Worm (Caenorhabditis elegans) whole organism, L4 larva: ENCODE results near the gene Y57E12AR.1.
A peak's percentile ranks its signal among the peaks of the same experiment; 100 is the strongest.

Experiments
- D1046.2 ChIP-seq: fragments of 200-800 bp; sonication (Bioruptor generic); IDR thresholded peaks from 2 replicates; pipeline ENCODE4 v1.3.6; 2022; ENCODE audit warnings: missing genetic modification characterization, missing compliant biosample characterization
- F37D6.2 ChIP-seq: sonication (generic microtip); optimal IDR thresholded peaks from 2 replicates; lab custom pipeline; 2016; ENCODE audit warnings: mild to moderate bottlenecking, missing genetic modification characterization, missing compliant biosample characterization
- F44E2.7 ChIP-seq: fragments of 200-800 bp; sonication (Bioruptor generic); IDR thresholded peaks from 2 replicates; pipeline ENCODE4 v2.1.2; 2022; ENCODE audit warnings: missing genetic modification characterization, missing compliant biosample characterization
- ZK546.5 ChIP-seq, 2 experiments: sonication (generic microtip); optimal IDR thresholded peaks; 2 replicates each; lab custom pipeline; 2017; ENCODE audit warnings: missing biosample characterization in 2 of 2, missing genetic modification characterization in 2 of 2
- ama-1 ChIP-seq: fragments of 150-350 bp; optimal IDR thresholded peaks from 2 replicates; lab custom pipeline; 2014; ENCODE audit warnings: inconsistent platforms, mixed read lengths
- ceh-62 ChIP-seq: sonication (generic microtip); optimal IDR thresholded peaks from 2 replicates; lab custom pipeline; 2017; ENCODE audit warnings: missing biosample characterization, missing genetic modification characterization
- ces-1 ChIP-seq: fragments of 150-350 bp; sonication (generic microtip); optimal IDR thresholded peaks from 4 replicates; lab custom pipeline; 2014; ENCODE audit warnings: missing biosample characterization, missing genetic modification reagents, missing genetic modification characterization
- ctbp-1 ChIP-seq: fragments of 200-800 bp; sonication (Bioruptor generic); IDR thresholded peaks from 2 replicates; pipeline ENCODE4 v1.3.6; 2022; ENCODE audit warnings: missing genetic modification reagents, missing genetic modification characterization, missing compliant biosample characterization
- daf-19 ChIP-seq: fragments of 200-800 bp; sonication (Bioruptor generic); conservative IDR thresholded peaks from 2 replicates; pipeline ENCODE4 v1.3.6; 2022; ENCODE audit warnings: missing genetic modification characterization, missing compliant biosample characterization
- dpl-1 ChIP-seq: fragments of 150-350 bp; optimal IDR thresholded peaks from 2 replicates; lab custom pipeline; 2014; ENCODE audit warnings: missing biosample characterization, missing genetic modification reagents, missing genetic modification characterization
- duxl-1 ChIP-seq: sonication (generic microtip); optimal IDR thresholded peaks from 2 replicates; lab custom pipeline; 2016; ENCODE audit warnings: mild to moderate bottlenecking, missing genetic modification characterization, moderate library complexity, missing compliant biosample characterization; ENCODE audit not compliant: poor library complexity
- egl-27 ChIP-seq: sonication (generic microtip); optimal IDR thresholded peaks from 3 replicates; lab custom pipeline; 2017; ENCODE audit warnings: missing biosample characterization, missing genetic modification reagents, missing genetic modification characterization
- fos-1 ChIP-seq: fragments of 150-350 bp; optimal IDR thresholded peaks from 2 replicates; lab custom pipeline; 2014; ENCODE audit warnings: missing biosample characterization, missing genetic modification characterization
- hlh-30 ChIP-seq: sonication (generic microtip); optimal IDR thresholded peaks from 2 replicates; lab custom pipeline; 2017; ENCODE audit warnings: antibody characterized with exemption, mild to moderate bottlenecking, missing genetic modification characterization, missing compliant biosample characterization; ENCODE audit not compliant: insufficient read depth
- lim-7 ChIP-seq: fragments of 200-800 bp; sonication (Bioruptor generic); IDR thresholded peaks from 2 replicates; pipeline ENCODE4 v1.3.6; 2022; ENCODE audit warnings: missing genetic modification characterization, missing compliant biosample characterization
- lin-1 ChIP-seq: fragments of 200-800 bp; sonication (Bioruptor generic); IDR thresholded peaks from 2 replicates; pipeline ENCODE4 v1.3.6; 2022; ENCODE audit warnings: missing genetic modification reagents, missing genetic modification characterization, missing compliant biosample characterization
- lin-13 ChIP-seq: fragments of 150-350 bp; optimal IDR thresholded peaks from 2 replicates; lab custom pipeline; 2014; ENCODE audit warnings: missing biosample characterization, missing genetic modification reagents, missing genetic modification characterization
- lin-15B ChIP-seq: fragments of 150-350 bp; sonication (generic microtip); optimal IDR thresholded peaks from 3 replicates; lab custom pipeline; 2014; ENCODE audit warnings: missing biosample characterization, missing genetic modification characterization
- lin-29 ChIP-seq: fragments of 200-800 bp; sonication (Bioruptor generic); IDR thresholded peaks from 2 replicates; pipeline ENCODE4 v1.3.6; 2022; ENCODE audit warnings: missing genetic modification reagents, missing genetic modification characterization, missing compliant biosample characterization
- lin-38 ChIP-seq: fragments of 200-800 bp; sonication (Bioruptor generic); IDR thresholded peaks from 2 replicates; pipeline ENCODE4 v1.3.6; 2022; ENCODE audit warnings: missing genetic modification reagents, missing genetic modification characterization, missing compliant biosample characterization
- lsy-2 ChIP-seq, 2 experiments: fragments of 150-350 bp in 1 of 2; sonication (generic microtip) in 1 of 2; optimal IDR thresholded peaks; 2 replicates each; lab custom pipeline; 2014 to 2017; ENCODE audit warnings: missing biosample characterization in 2 of 2, missing genetic modification characterization in 2 of 2
- mep-1 ChIP-seq: fragments of 150-350 bp; sonication (generic microtip); optimal IDR thresholded peaks from 3 replicates; lab custom pipeline; 2014; ENCODE audit warnings: missing biosample characterization, missing genetic modification characterization
- mes-2 ChIP-seq: sonication (generic microtip); optimal IDR thresholded peaks from 2 replicates; lab custom pipeline; 2016; ENCODE audit warnings: missing genotype, mild to moderate bottlenecking, missing genetic modification characterization, missing compliant biosample characterization; ENCODE audit not compliant: poor library complexity, severe bottlenecking
- mxl-2 ChIP-seq: fragments of 200-800 bp; sonication (Bioruptor generic); conservative IDR thresholded peaks from 2 replicates; pipeline ENCODE4 v1.3.6; 2022; ENCODE audit warnings: missing genetic modification reagents, missing genetic modification characterization, missing compliant biosample characterization
- nhr-102 ChIP-seq: sonication (generic microtip); optimal IDR thresholded peaks from 2 replicates; lab custom pipeline; 2016; ENCODE audit warnings: mild to moderate bottlenecking, missing genetic modification characterization, moderate library complexity, missing compliant biosample characterization
- nhr-11 ChIP-seq: fragments of 150-350 bp; optimal IDR thresholded peaks from 2 replicates; lab custom pipeline; 2014; ENCODE audit warnings: missing biosample characterization, missing genetic modification characterization
- nhr-111 ChIP-seq: fragments of 200-800 bp; sonication (Bioruptor generic); optimal IDR thresholded peaks from 2 replicates; lab custom pipeline; 2018; ENCODE audit warnings: mild to moderate bottlenecking, missing genetic modification characterization, missing compliant biosample characterization
- nhr-237 ChIP-seq: sonication (generic microtip); optimal IDR thresholded peaks from 2 replicates; lab custom pipeline; 2017; ENCODE audit warnings: missing biosample characterization, missing genetic modification characterization
- nhr-25 ChIP-seq: sonication (generic microtip); optimal IDR thresholded peaks from 2 replicates; lab custom pipeline; 2017; ENCODE audit warnings: missing genetic modification characterization, mild to moderate bottlenecking, missing compliant biosample characterization, antibody characterized with exemption, moderate library complexity, borderline replicate concordance; ENCODE audit not compliant: insufficient read depth
- nhr-48 ChIP-seq: sonication (generic microtip); optimal IDR thresholded peaks from 2 replicates; lab custom pipeline; 2016; ENCODE audit warnings: mild to moderate bottlenecking, missing genetic modification characterization, missing compliant biosample characterization
- nhr-77 ChIP-seq: fragments of 150-350 bp; optimal IDR thresholded peaks from 2 replicates; lab custom pipeline; 2014; ENCODE audit warnings: missing biosample characterization, missing genetic modification characterization
- pha-4 ChIP-seq, 2 experiments: fragments of 150-350 bp in 1 of 2; fragments of 200-800 bp in 1 of 2; sonication (Bioruptor generic) in 1 of 2; IDR thresholded peaks in 1 of 2; optimal IDR thresholded peaks in 1 of 2; 2 replicates each; pipeline versions ENCODE4 v1.3.6 to Lab custom; 2014 to 2022; ENCODE audit warnings: missing genetic modification characterization in 2 of 2, missing genetic modification reagents in 2 of 2, missing biosample characterization in 1 of 2, missing compliant biosample characterization in 1 of 2
- rbr-2 ChIP-seq: sonication (generic microtip); optimal IDR thresholded peaks from 2 replicates; lab custom pipeline; 2016; ENCODE audit warnings: missing genotype, missing genetic modification characterization, missing compliant biosample characterization
- set-16 ChIP-seq: fragments of 200-800 bp; sonication (Bioruptor generic); IDR thresholded peaks from 2 replicates; pipeline ENCODE4 v1.3.6; 2022; ENCODE audit warnings: missing genetic modification reagents, missing genetic modification characterization, missing compliant biosample characterization
- skn-1 ChIP-seq: fragments of 150-350 bp; optimal IDR thresholded peaks from 2 replicates; lab custom pipeline; 2014; ENCODE audit warnings: missing biosample characterization, missing genetic modification characterization
- tra-1 ChIP-seq: fragments of 200-800 bp; sonication (Bioruptor generic); IDR thresholded peaks from 2 replicates; pipeline ENCODE4 v1.3.6; 2022; ENCODE audit warnings: missing genetic modification reagents, missing genetic modification characterization, missing compliant biosample characterization
- unc-130 ChIP-seq: sonication (generic microtip); optimal IDR thresholded peaks from 2 replicates; lab custom pipeline; 2016; ENCODE audit warnings: missing genetic modification reagents, missing genetic modification characterization, missing compliant biosample characterization
- unc-62 ChIP-seq, 3 experiments: fragments of 150-350 bp in 1 of 3; sonication (generic microtip); optimal IDR thresholded peaks in 2 of 3; peaks in 1 of 3; 1 replicate in 1 of 3; 2 replicates in 2 of 3; lab custom pipeline; 2014 to 2017; ENCODE audit warnings: missing biosample characterization in 3 of 3, missing genetic modification characterization in 3 of 3, missing genetic modification reagents in 3 of 3, missing genotype in 1 of 3
- vab-7 ChIP-seq: fragments of 200-800 bp; sonication (Bioruptor generic); IDR thresholded peaks from 2 replicates; pipeline ENCODE4 v1.3.6; 2022; ENCODE audit warnings: missing genetic modification reagents, missing genetic modification characterization, missing compliant biosample characterization
- zag-1 ChIP-seq: fragments of 150-350 bp; optimal IDR thresholded peaks from 2 replicates; lab custom pipeline; 2014; ENCODE audit warnings: missing biosample characterization, missing genetic modification characterization
- zfp-3 ChIP-seq: fragments of 200-800 bp; sonication (Bioruptor generic); conservative IDR thresholded peaks from 2 replicates; pipeline ENCODE4 v1.3.6; 2022; ENCODE audit warnings: missing genetic modification reagents, missing genetic modification characterization, missing compliant biosample characterization
- zip-11 ChIP-seq: fragments of 200-800 bp; sonication (Bioruptor generic); IDR thresholded peaks from 2 replicates; pipeline ENCODE4 v1.3.6; 2022; ENCODE audit warnings: missing genetic modification characterization, missing compliant biosample characterization
- zip-2 ChIP-seq: fragments of 150-350 bp; optimal IDR thresholded peaks from 2 replicates; lab custom pipeline; 2014; ENCODE audit warnings: missing biosample characterization, missing genetic modification characterization
- ztf-7 ChIP-seq: fragments of 150-350 bp; optimal IDR thresholded peaks from 2 replicates; lab custom pipeline; 2014; ENCODE audit warnings: missing biosample characterization, missing genetic modification characterization

The Y57E12AR.1 gene

ce11 chrV:7069605-7070004, 4.5 kb upstream of the Y57E12AR.1 start (continued):
- no peak for TF ChIP-seq egl-27 (tag; lab: Kevin White, UChicago)
- no peak for TF ChIP-seq lin-29 (GFP tag; lab: Robert Waterston, UW)
- TF ChIP-seq vab-7 (GFP tag; lab: Robert Waterston, UW) = no peak
- TF ChIP-seq ces-1 (GFP tag; lab: Kevin White, UChicago) = no peak
- no peak for TF ChIP-seq zag-1 (tag; lab: Kevin White, UChicago)
- no peak for TF ChIP-seq nhr-77 (tag; lab: Kevin White, UChicago)
- TF ChIP-seq D1046.2 (GFP tag; lab: Robert Waterston, UW) = no peak
- TF ChIP-seq lin-13 = no peak
- TF ChIP-seq ctbp-1 (GFP tag; lab: Robert Waterston, UW) = no peak
- TF ChIP-seq hlh-30 (tag; lab: Kevin White, UChicago) = no peak
- TF ChIP-seq fos-1 = no peak
- TF ChIP-seq mes-2 (tag; lab: Kevin White, UChicago) = peak; percentile 9
- no peak for TF ChIP-seq nhr-25 (tag; lab: Kevin White, UChicago)
- TF ChIP-seq, all 104 proteins: peak for 5

ce11 chrV:7068861-7069260, 3.7 kb upstream of the Y57E12AR.1 start:
- TF ChIP-seq ceh-62 (tag; lab: Kevin White, UChicago) (no peak), daf-19 (no peak), unc-62 (GFP tag; optimal IDR thresholded peaks at IDR 0.05 in 1 of 2; lab: Kevin White, UChicago) (peak in 1 of 2 experiments; percentile 59), unc-62 (tag; optimal IDR thresholded peaks at IDR 0.05; lab: Kevin White, UChicago) (no peak), lin-29 (GFP tag; lab: Robert Waterston, UW) (no peak)
- TF ChIP-seq, all 104 proteins: peak for 1

- TF ChIP-seq lin-38 = peak; percentile 31
Observed at ce11 chrV:7062790-7063189, 2.3 kb downstream of the Y57E12AR.1 start, which contains the start of gene tmem-258. Gene tmem-258 (plus strand): TSS chrV:7063174.

ce11 chrV:7060396-7060795, 4.7 kb downstream of the Y57E12AR.1 start, which contains the start of the genes Y57E12AL.6 and Y57E12AL.1:
Gene Y57E12AL.6 (minus strand): TSS chrV:7060470.
Gene Y57E12AL.1 (plus strand): TSS chrV:7060530.
- TF ChIP-seq mep-1 (tag; lab: Kevin White, UChicago) (peak; percentile 91), lim-7 (no peak), lsy-2 (tag; optimal IDR thresholded peaks at IDR 0.05; lab: Kevin White, UChicago) (peak; percentile 44 to 90), fos-1 (no peak), unc-130 (GFP tag; lab: Kevin White, UChicago) (peak; percentile 16), dpl-1 (GFP tag; lab: Kevin White, UChicago) (peak; percentile 85), ama-1 (lab: Kevin White, UChicago) (no peak), lin-13 (peak; percentile 62), zip-11 (GFP tag; lab: Robert Waterston, UW) (no peak), ces-1 (GFP tag; lab: Kevin White, UChicago) (no peak), rbr-2 (peak; percentile 78), mxl-2 (no peak), F37D6.2 (peak; percentile 11), nhr-102 (tag; lab: Kevin White, UChicago) (peak; percentile 81), nhr-111 (no peak), tra-1 (GFP tag; lab: Robert Waterston, UW) (no peak), duxl-1 (tag; lab: Kevin White, UChicago) (peak; percentile 60), daf-19 (no peak), lin-38 (peak; percentile 79), nhr-48 (peak; percentile 62), F44E2.7 (GFP tag; lab: Robert Waterston, UW) (no peak), zip-2 (tag; lab: Kevin White, UChicago) (no peak), ztf-7 (tag; lab: Kevin White, UChicago) (peak; percentile 84), nhr-11 (peak; percentile 72), lin-1 (GFP tag; lab: Robert Waterston, UW) (no peak), zfp-3 (GFP tag; lab: Robert Waterston, UW) (0 out of 2 replicates have a peak, but pooled peaks have one; percentile 67), skn-1 (tag; lab: Kevin White, UChicago) (no peak), ZK546.5 (tag; optimal IDR thresholded peaks at IDR 0.05; lab: Kevin White, UChicago) (no peak), set-16 (GFP tag; lab: Robert Waterston, UW) (no peak), pha-4 (GFP tag; IDR thresholded peaks at IDR 0.05; lab: Robert Waterston, UW) (no peak), pha-4 (tag; optimal IDR thresholded peaks at IDR 0.05; lab: Kevin White, UChicago) (no peak), nhr-237 (tag; lab: Kevin White, UChicago) (no peak), lin-15B (tag; lab: Kevin White, UChicago) (no peak), nhr-25 (tag; lab: Kevin White, UChicago) (peak; percentile 5)
